2 fruit fly cellular contexts compared by ENCODE assay signal in the genomic region with DNA sequence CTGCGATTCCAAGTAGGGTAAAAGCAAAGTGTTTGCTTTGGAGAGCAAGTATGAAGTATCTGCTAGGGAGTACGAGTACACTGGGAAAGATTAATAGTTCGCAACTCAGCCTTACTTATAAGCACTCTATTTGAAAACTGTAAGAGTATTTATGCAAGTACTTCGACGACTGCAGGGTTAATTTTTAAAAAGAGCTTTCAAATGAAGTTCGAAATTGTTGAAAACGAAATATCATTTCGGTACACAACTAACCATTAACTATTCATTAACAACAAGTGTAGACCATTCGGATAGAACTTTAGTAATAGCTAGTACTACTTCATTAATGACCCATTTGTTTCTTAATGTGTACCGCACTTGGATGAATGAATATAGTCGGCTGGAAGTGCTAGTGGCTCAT.
TF ChIP-seq lines count a peak whose summit lies in the region.

No protein-coding gene starts in this region.

TF ChIP-seq in whole organism, embryonic, 481 proteins besides CTCF, POLR2A, EP300 and RAD21 (continued from another document):
- TF ChIP-seq CG13775 (GFP tag; optimal IDR thresholded peaks at IDR 0.05; lab: Kevin White, UChicago) (no peak), chinmo (GFP tag; IDR thresholded peaks at IDR 0.05; lab: Robert Waterston, UW; ENCODE audit: partially characterized antibody) (no peak), Nf-YB (GFP tag; optimal IDR thresholded peaks at IDR 0.05; lab: Kevin White, UChicago) (no peak), CG34422 (GFP tag; IDR thresholded peaks at IDR 0.05; lab: Robert Waterston, UW) (no peak), dmrt99B (tag; optimal IDR thresholded peaks at IDR 0.05; lab: Kevin White, UChicago) (no peak), lilli (GFP tag; optimal IDR thresholded peaks at IDR 0.05; lab: Kevin White, UChicago) (no peak), az2 (GFP tag; optimal IDR thresholded peaks at IDR 0.05; lab: Kevin White, UChicago) (no peak), CG10565 (GFP tag; optimal IDR thresholded peaks at IDR 0.05; lab: Kevin White, UChicago) (no peak), stc (GFP tag; IDR thresholded peaks at IDR 0.05; lab: Robert Waterston, UW) (no peak), stwl (tag; optimal IDR thresholded peaks at IDR 0.05; lab: Kevin White, UChicago) (no peak), lov (optimal IDR thresholded peaks at IDR 0.05; lab: Kevin White, UChicago) (no peak), lov (GFP tag; IDR thresholded peaks at IDR 0.05; lab: Robert Waterston, UW) (no peak), CG33557 (GFP tag; optimal IDR thresholded peaks at IDR 0.05; lab: Kevin White, UChicago) (no peak), br (optimal IDR thresholded peaks at IDR 0.05; lab: Kevin White, UChicago) (no peak), ranshi (GFP tag; IDR thresholded peaks at IDR 0.05; lab: Robert Waterston, UW) (no peak), CG11093 (GFP tag; IDR thresholded peaks at IDR 0.05; lab: Robert Waterston, UW) (no peak), CG10462 (GFP tag; optimal IDR thresholded peaks at IDR 0.05; lab: Kevin White, UChicago) (no peak), CG1792 (GFP tag; optimal IDR thresholded peaks at IDR 0.05; lab: Kevin White, UChicago) (no peak), Oli (tag; optimal IDR thresholded peaks at IDR 0.05; lab: Kevin White, UChicago) (peak; percentile 6), CG16779 (GFP tag; IDR thresholded peaks at IDR 0.05; lab: Robert Waterston, UW) (no peak), slp2 (GFP tag; optimal IDR thresholded peaks at IDR 0.05; lab: Kevin White, UChicago) (no peak), Eip74EF (GFP tag; optimal IDR thresholded peaks at IDR 0.05; lab: Kevin White, UChicago) (no peak), Dbx (GFP tag; IDR thresholded peaks at IDR 0.05; lab: Robert Waterston, UW) (no peak), CG11504 (tag; optimal IDR thresholded peaks at IDR 0.05; lab: Kevin White, UChicago) (peak; percentile 21), Neu2 (GFP tag; optimal IDR thresholded peaks at IDR 0.05; lab: Kevin White, UChicago; ENCODE audit: borderline replicate concordance) (no peak), Opbp (GFP tag; IDR thresholded peaks at IDR 0.05; lab: Robert Waterston, UW; ENCODE audit: partially characterized antibody) (no peak), scrt (GFP tag; optimal IDR thresholded peaks at IDR 0.05; lab: Kevin White, UChicago) (no peak), Tbp (GFP tag; optimal IDR thresholded peaks at IDR 0.05; lab: Kevin White, UChicago) (no peak), CG8765 (GFP tag; IDR thresholded peaks at IDR 0.05; lab: Robert Waterston, UW) (no peak), Lhr (GFP tag; optimal IDR thresholded peaks at IDR 0.05; lab: Kevin White, UChicago) (no peak), CG12299 (tag; optimal IDR thresholded peaks at IDR 0.05; lab: Kevin White, UChicago) (no peak), CG1832 (GFP tag; optimal IDR thresholded peaks at IDR 0.05; lab: Kevin White, UChicago) (no peak), CkIIα-i1 (GFP tag; IDR thresholded peaks at IDR 0.05; lab: Robert Waterston, UW) (no peak), gem (tag; optimal IDR thresholded peaks at IDR 0.05; lab: Kevin White, UChicago) (peak; percentile 33), CG16813 (GFP tag; IDR thresholded peaks at IDR 0.05; lab: Robert Waterston, UW; ENCODE audit: partially characterized antibody) (no peak), mirr (GFP tag; optimal IDR thresholded peaks at IDR 0.05; lab: Kevin White, UChicago) (no peak), CG32772 (GFP tag; IDR thresholded peaks at IDR 0.05; lab: Robert Waterston, UW) (no peak), pum (GFP tag; optimal IDR thresholded peaks at IDR 0.05; lab: Kevin White, UChicago) (no peak), dmrt11E (tag; optimal IDR thresholded peaks at IDR 0.05; lab: Kevin White, UChicago) (peak; percentile 28), eve (GFP tag; optimal IDR thresholded peaks at IDR 0.05; lab: Kevin White, UChicago) (peak in 1 of 2 experiments; percentile 24), bab2 (GFP tag; optimal IDR thresholded peaks at IDR 0.05; lab: Kevin White, UChicago) (no peak)

TF ChIP-seq in whole organism, prepupa, 60 proteins besides CTCF, POLR2A, EP300 and RAD21 (continued from another document):
- no peak for TF ChIP-seq Ets96B (tag; optimal IDR thresholded peaks at IDR 0.05; lab: Kevin White, UChicago)
- no peak for TF ChIP-seq fd59A (GFP tag; optimal IDR thresholded peaks at IDR 0.05; lab: Kevin White, UChicago)
- no peak for TF ChIP-seq Met (GFP tag; optimal IDR thresholded peaks at IDR 0.05; lab: Kevin White, UChicago)
- TF ChIP-seq CG6163 (GFP tag; IDR thresholded peaks at IDR 0.05; lab: Robert Waterston, UW), result no peak
